Worm (Caenorhabditis elegans) whole organism, midembryonic: Measurements from ENCODE around the gene K05F1.9.
"Not testable (repeated sequence)": the region's sequence is repeated elsewhere in the genome, so short reads cannot be mapped to it uniquely, and the experiment has no call there.

Source experiments
- T22C8.4 ChIP-seq: fragments of 200-800 bp; sonication (Bioruptor generic); IDR thresholded peaks from 2 replicates; pipeline ENCODE4 v1.3.6; 2022; ENCODE audit warnings: missing genetic modification characterization, missing compliant biosample characterization
- cog-1 ChIP-seq: sonication (generic microtip); optimal IDR thresholded peaks from 2 replicates; lab custom pipeline; 2016; ENCODE audit warnings: missing genetic modification characterization, missing compliant biosample characterization
- flt-1 ChIP-seq: fragments of 200-800 bp; sonication (Bioruptor generic); IDR thresholded peaks from 2 replicates; pipeline ENCODE4 v1.3.6; 2022; ENCODE audit warnings: missing genetic modification characterization, missing compliant biosample characterization
- klf-2 ChIP-seq: fragments of 200-800 bp; sonication (Bioruptor generic); conservative IDR thresholded peaks from 2 replicates; pipeline ENCODE4 v1.3.6; 2022; ENCODE audit warnings: missing genetic modification reagents, missing genetic modification characterization, missing compliant biosample characterization
- med-1 ChIP-seq: sonication (generic microtip); optimal IDR thresholded peaks from 2 replicates; lab custom pipeline; 2017; ENCODE audit warnings: missing genetic modification characterization, mild to moderate bottlenecking, missing compliant biosample characterization, antibody characterized with exemption, missing genetic modification reagents; ENCODE audit not compliant: insufficient read depth
- ref-1 ChIP-seq: fragments of 200-800 bp; sonication (Bioruptor generic); conservative IDR thresholded peaks from 2 replicates; pipeline ENCODE4 v1.3.6; 2022; ENCODE audit warnings: missing genetic modification reagents, missing genetic modification characterization, missing compliant biosample characterization
- tab-1 ChIP-seq: fragments of 200-800 bp; sonication (Bioruptor generic); IDR thresholded peaks from 2 replicates; pipeline ENCODE4 v1.3.6; 2022; ENCODE audit warnings: missing genetic modification characterization, missing compliant biosample characterization
- ztf-23 ChIP-seq: fragments of 200-800 bp; sonication (Bioruptor generic); IDR thresholded peaks from 2 replicates; pipeline ENCODE4 v1.3.6; 2022; ENCODE audit warnings: missing genetic modification reagents, missing genetic modification characterization, missing compliant biosample characterization
- ztf-29 ChIP-seq: fragments of 200-800 bp; sonication (Bioruptor generic); IDR thresholded peaks from 2 replicates; pipeline ENCODE4 v1.3.6; 2022; ENCODE audit warnings: missing genetic modification reagents, missing genetic modification characterization, missing compliant biosample characterization

Gene K05F1.9

DNA sequence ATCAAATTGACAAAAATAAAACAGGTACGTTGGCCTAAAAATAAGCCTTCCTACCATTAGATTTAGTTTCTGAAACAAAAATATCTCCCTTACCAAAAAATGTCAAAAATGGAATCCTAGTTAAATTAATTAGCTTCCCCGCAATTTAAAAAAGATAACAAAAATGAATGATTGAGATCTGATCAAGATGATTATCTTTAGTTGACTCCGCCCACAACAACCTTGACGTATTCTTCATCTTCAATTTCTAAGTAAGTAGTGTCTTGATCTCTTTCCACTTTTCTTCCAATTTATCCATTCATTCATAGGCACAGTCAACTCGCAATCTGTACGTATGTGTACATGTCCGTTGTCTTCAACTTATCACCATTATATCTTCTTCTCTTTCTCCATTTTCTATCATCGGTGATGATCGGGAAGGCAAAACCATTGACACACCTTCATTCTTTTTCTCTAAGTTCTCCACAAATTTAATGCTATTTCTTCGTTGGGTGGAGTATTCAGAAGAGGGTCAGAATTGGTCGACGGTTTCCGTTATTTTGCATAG, 32.6 kb downstream of the K05F1.9 start:
- TF ChIP-seq T22C8.4 (GFP tag; lab: Robert Waterston, UW), result no peak
- no peak for TF ChIP-seq cog-1
- no peak for TF ChIP-seq klf-2 (GFP tag; lab: Robert Waterston, UW)
- TF ChIP-seq tab-1 (GFP tag; lab: Robert Waterston, UW), result no peak
- no peak for TF ChIP-seq ztf-23
- no peak for TF ChIP-seq flt-1 (GFP tag; lab: Robert Waterston, UW)
- TF ChIP-seq med-1 (GFP tag; lab: Kevin White, UChicago), result no peak
- TF ChIP-seq ref-1 (GFP tag; lab: Robert Waterston, UW), result no peak
- no peak for TF ChIP-seq ztf-29

DNA sequence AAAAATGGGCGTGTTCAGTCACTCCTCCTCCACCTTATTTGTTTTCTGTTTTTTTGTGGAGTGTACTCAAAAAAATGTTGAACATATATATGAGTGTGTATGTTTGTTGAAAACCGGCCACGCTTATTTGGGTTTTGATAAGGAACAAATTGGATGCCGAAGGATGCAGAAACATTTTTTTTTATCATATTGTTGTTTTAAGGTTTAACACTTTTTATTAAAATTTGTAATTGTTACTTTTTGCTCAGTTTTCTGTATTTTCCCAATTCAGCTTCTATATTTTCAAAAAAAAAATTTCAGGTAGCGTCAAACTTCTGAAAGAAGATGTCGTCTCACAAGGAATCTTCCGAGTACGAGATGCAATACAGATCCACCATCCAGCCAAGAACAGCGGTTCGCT, 35.7 kb downstream of the K05F1.9 start, which contains the start of gene ifb-1:
Gene ifb-1, plus strand, starts transcription at position 301 of the 400 bp plus-strand sequence.
- TF ChIP-seq T22C8.4 (GFP tag; lab: Robert Waterston, UW) (no peak), tab-1 (GFP tag; lab: Robert Waterston, UW) (no peak), ztf-29 (no peak), cog-1 (no peak), klf-2 (GFP tag; lab: Robert Waterston, UW) (no peak), med-1 (GFP tag; lab: Kevin White, UChicago) (no peak), ztf-23 (no peak), flt-1 (GFP tag; lab: Robert Waterston, UW) (no peak), ref-1 (GFP tag; lab: Robert Waterston, UW) (no peak)

DNA sequence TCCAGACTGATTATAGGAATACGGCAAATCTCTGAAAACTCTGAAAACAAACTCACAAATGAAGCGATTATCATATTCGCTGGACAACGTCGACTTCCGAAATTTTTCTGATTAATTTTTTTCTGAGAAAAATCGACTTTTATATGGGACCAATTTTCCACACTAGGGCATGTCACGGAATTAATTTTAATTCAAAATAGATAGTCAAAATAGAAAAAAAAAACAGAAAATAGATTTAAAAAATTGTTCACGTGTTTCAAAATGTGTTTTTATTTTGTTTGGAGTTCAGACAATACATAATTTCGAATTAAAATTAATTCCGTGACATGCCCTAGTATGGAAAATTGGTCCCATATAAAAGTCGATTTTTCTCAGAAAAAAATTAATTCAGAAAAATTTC, 43.3 kb downstream of the K05F1.9 start, which contains the start of the genes F10C1.3 and F10C1.23:
Gene F10C1.3, minus strand, starts transcription at position 101 of the 400 bp plus-strand sequence.
Gene F10C1.23, plus strand, starts transcription at position 385 of the 400 bp plus-strand sequence.
- TF ChIP-seq flt-1 (GFP tag; lab: Robert Waterston, UW); klf-2 (GFP tag; lab: Robert Waterston, UW); med-1 (GFP tag; lab: Kevin White, UChicago): not testable (repeated sequence)

DNA sequence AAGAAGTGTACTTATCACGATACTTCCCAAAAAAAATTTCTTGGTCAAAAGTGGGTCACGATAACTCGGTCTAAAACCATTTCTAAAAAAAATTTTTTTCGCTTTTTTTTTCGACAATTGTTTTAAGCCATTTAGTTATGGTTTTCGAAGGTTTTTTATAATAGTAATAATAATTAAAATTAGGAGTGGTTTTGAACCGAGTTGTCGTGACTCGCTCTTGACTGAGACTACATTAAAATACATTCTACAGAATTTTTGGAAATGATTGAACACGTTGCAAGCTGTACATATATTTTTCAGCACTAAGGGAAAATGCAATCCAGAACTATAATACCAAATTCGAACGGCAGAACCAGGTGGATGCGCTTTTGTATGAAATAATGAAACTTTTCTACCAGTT, 46.8 kb downstream of the K05F1.9 start, which contains the start of gene F10C1.8:
Gene F10C1.8, plus strand, starts transcription at position 301 of the 400 bp plus-strand sequence.
- no peak for TF ChIP-seq klf-2 (GFP tag; lab: Robert Waterston, UW)
- TF ChIP-seq ztf-29, result no peak
- no peak for TF ChIP-seq T22C8.4 (GFP tag; lab: Robert Waterston, UW)
- no peak for TF ChIP-seq med-1 (GFP tag; lab: Kevin White, UChicago)
- no peak for TF ChIP-seq flt-1 (GFP tag; lab: Robert Waterston, UW)
- TF ChIP-seq tab-1 (GFP tag; lab: Robert Waterston, UW), result no peak
- no peak for TF ChIP-seq ref-1 (GFP tag; lab: Robert Waterston, UW)
- no peak for TF ChIP-seq ztf-23

DNA sequence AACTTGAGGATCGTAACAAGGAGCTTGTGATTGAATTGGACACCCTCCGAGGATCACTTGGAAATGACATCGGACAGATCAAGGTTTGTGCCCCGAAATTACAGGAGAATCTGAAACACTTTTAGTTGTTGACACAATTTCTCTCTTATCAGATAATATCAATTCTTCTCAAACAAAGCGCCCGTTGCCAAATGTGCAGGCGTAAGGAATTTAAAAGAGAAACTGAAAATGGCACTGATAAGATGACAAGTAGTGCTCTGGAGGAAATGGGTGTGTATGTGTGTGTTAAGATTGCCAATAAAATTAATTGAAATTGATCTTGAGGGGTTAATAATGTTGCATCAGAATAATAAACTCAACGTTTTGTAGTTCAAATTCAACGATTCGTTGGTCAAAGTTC, 49.6 kb downstream of the K05F1.9 start:
- TF ChIP-seq tab-1 (GFP tag; lab: Robert Waterston, UW) (no peak), ref-1 (GFP tag; lab: Robert Waterston, UW) (no peak)
